Worm (Caenorhabditis elegans) whole organism, L1 larva: ENCODE results near the gene Y53G8B.1.

ENCODE experiments used
- ama-1 ChIP-seq: fragments of 150-350 bp; optimal IDR thresholded peaks from 2 replicates; lab custom pipeline; 2014
- blmp-1 ChIP-seq: fragments of 150-350 bp; optimal IDR thresholded peaks from 2 replicates; lab custom pipeline; 2014; ENCODE audit warnings: missing biosample characterization, missing genetic modification characterization
- efl-3 ChIP-seq: fragments of 200-800 bp; sonication (Bioruptor generic); optimal IDR thresholded peaks from 2 replicates; lab custom pipeline; 2018; ENCODE audit warnings: mild to moderate bottlenecking, missing genetic modification characterization, missing compliant biosample characterization
- fkh-4 ChIP-seq: sonication (generic microtip); optimal IDR thresholded peaks from 2 replicates; lab custom pipeline; 2016; ENCODE audit warnings: missing compliant biosample characterization, missing genetic modification characterization, borderline replicate concordance
- nhr-11 ChIP-seq: fragments of 150-350 bp; optimal IDR thresholded peaks from 2 replicates; lab custom pipeline; 2014; ENCODE audit warnings: missing biosample characterization, missing genetic modification characterization
- nhr-76 ChIP-seq: sonication (generic microtip); optimal IDR thresholded peaks from 2 replicates; lab custom pipeline; 2017; ENCODE audit warnings: missing biosample characterization, missing genetic modification characterization
- pqm-1 ChIP-seq: sonication (generic microtip); optimal IDR thresholded peaks from 3 replicates; lab custom pipeline; 2017; ENCODE audit warnings: missing biosample characterization, missing genetic modification characterization
- rnt-1 ChIP-seq: sonication (generic microtip); optimal IDR thresholded peaks from 2 replicates; lab custom pipeline; 2016; ENCODE audit warnings: mild to moderate bottlenecking, missing genetic modification characterization, moderate library complexity, missing compliant biosample characterization
- skn-1 ChIP-seq: fragments of 150-350 bp; optimal IDR thresholded peaks from 2 replicates; lab custom pipeline; 2014; ENCODE audit warnings: missing biosample characterization, missing genetic modification characterization
- snpc-4 ChIP-seq: fragments of 150-350 bp; optimal IDR thresholded peaks from 2 replicates; lab custom pipeline; 2014; ENCODE audit warnings: missing biosample characterization, missing genetic modification characterization
- snu-23 ChIP-seq: sonication (generic microtip); optimal IDR thresholded peaks from 2 replicates; lab custom pipeline; 2016; ENCODE audit warnings: missing genetic modification characterization, missing compliant biosample characterization
- unc-130 ChIP-seq: fragments of 150-350 bp; optimal IDR thresholded peaks from 2 replicates; lab custom pipeline; 2017; ENCODE audit warnings: missing biosample characterization, missing genetic modification characterization, inconsistent platforms
- unc-30 ChIP-seq: sonication (generic microtip); optimal IDR thresholded peaks from 2 replicates; lab custom pipeline; 2017; ENCODE audit warnings: missing biosample characterization, missing genetic modification characterization
- ztf-11 ChIP-seq, 2 experiments: sonication (generic microtip); optimal IDR thresholded peaks; 2 replicates each; lab custom pipeline; 2016 to 2017; ENCODE audit warnings: missing genetic modification characterization in 2 of 2, missing biosample characterization in 1 of 2, missing compliant biosample characterization in 1 of 2

- no peak for TF ChIP-seq blmp-1 (tag; lab: Kevin White, UChicago)
- TF ChIP-seq rnt-1 (tag; lab: Kevin White, UChicago) = no peak
- no peak for TF ChIP-seq snpc-4 (tag; lab: Kevin White, UChicago)
- TF ChIP-seq unc-30 (tag; lab: Kevin White, UChicago) = no peak
- TF ChIP-seq unc-130 = no peak
- TF ChIP-seq nhr-11 = no peak
- TF ChIP-seq pqm-1 (tag; lab: Kevin White, UChicago) = no peak
- no peak for TF ChIP-seq ama-1
- TF ChIP-seq efl-3 (GFP tag; lab: Kevin White, UChicago) = no peak
- TF ChIP-seq ztf-11 (tag; optimal IDR thresholded peaks at IDR 0.05; lab: Kevin White, UChicago) = no peak
- TF ChIP-seq nhr-76 (tag; lab: Kevin White, UChicago) = no peak
- no peak for TF ChIP-seq snu-23 (GFP tag; lab: Kevin White, UChicago)
- no peak for TF ChIP-seq fkh-4 (tag; lab: Kevin White, UChicago)
- no peak for TF ChIP-seq skn-1 (tag; lab: Kevin White, UChicago)
Observed at ce11 chrIII:3111534-3111933, 17.5 kb upstream of the Y53G8B.1 start.
